Worm (Caenorhabditis elegans) whole organism, young adult: Measurements from ENCODE around the gene ZK757.1.

Experiments
- Y79H2A.3 ChIP-seq: fragments of 200-800 bp; sonication (Bioruptor generic); conservative IDR thresholded peaks from 2 replicates; pipeline ENCODE4 v1.3.6; 2022; ENCODE audit warnings: missing genetic modification reagents, missing genetic modification characterization, missing compliant biosample characterization
- fkh-3 ChIP-seq: sonication (generic microtip); optimal IDR thresholded peaks from 2 replicates; lab custom pipeline; 2016; ENCODE audit warnings: mild to moderate bottlenecking, missing genetic modification characterization, missing compliant biosample characterization
- hlh-12 ChIP-seq: sonication (generic microtip); optimal IDR thresholded peaks from 2 replicates; lab custom pipeline; 2016; ENCODE audit warnings: missing genetic modification characterization, missing compliant biosample characterization
- ztf-22 ChIP-seq: fragments of 200-800 bp; sonication (Bioruptor generic); optimal IDR thresholded peaks from 2 replicates; lab custom pipeline; 2018; ENCODE audit warnings: mild to moderate bottlenecking, missing genetic modification characterization, moderate library complexity, missing compliant biosample characterization

DNA sequence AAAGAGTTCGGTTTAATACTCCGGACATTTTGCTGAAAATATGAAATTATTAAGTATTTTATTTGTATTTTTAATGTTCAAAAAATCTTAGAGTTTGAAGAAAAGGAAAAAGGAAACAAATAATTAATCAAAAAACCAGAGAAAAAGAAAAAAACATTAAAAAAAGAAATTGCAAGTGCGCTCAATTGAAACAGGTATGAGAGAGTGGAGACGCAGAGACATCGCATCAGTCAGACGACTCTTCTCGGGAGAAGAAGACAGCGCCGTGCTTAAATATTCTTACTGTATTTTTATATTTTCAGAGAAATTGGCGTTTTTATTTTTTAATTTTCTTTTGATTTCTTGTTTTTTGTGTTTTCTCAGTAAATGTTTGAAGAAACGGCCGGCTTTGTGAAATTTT is 22.8 kb downstream of the ZK757.1 start, which contains the start of gene mrpl-36:
- TF ChIP-seq Y79H2A.3 (no peak), fkh-3 (tag; lab: Kevin White, UChicago) (no peak), ztf-22 (GFP tag; lab: Kevin White, UChicago) (no peak), hlh-12 (tag; lab: Kevin White, UChicago) (no peak)
